Fruit fly (Drosophila melanogaster) whole organism, embryonic: ENCODE results near the gene Lrrk.

ENCODE experiments used
- Atf6 ChIP-seq: fragments of 200-800 bp; sonication (Bioruptor generic); IDR thresholded peaks from 2 replicates; pipeline ENCODE4 v1.3.6; 2022; ENCODE audit warnings: missing biosample characterization, missing genetic modification characterization
- CG10209 ChIP-seq: fragments of 200-800 bp; sonication (Bioruptor generic); optimal IDR thresholded peaks from 3 replicates; lab custom pipeline; 2017; ENCODE audit warnings: missing biosample characterization, mild to moderate bottlenecking, missing genetic modification characterization, missing genetic modification reagents
- CG12769 ChIP-seq: fragments of 200-800 bp; sonication (Bioruptor generic); optimal IDR thresholded peaks from 2 replicates; lab custom pipeline; 2019; ENCODE audit warnings: missing biosample characterization, mild to moderate bottlenecking, missing genetic modification characterization, moderate library complexity
- CG13424 ChIP-seq: fragments of 200-800 bp; sonication (Bioruptor generic); optimal IDR thresholded peaks from 2 replicates; lab custom pipeline; 2019; ENCODE audit warnings: missing biosample characterization, mild to moderate bottlenecking, missing genetic modification characterization, moderate library complexity
- CG13894 ChIP-seq: fragments of 200-800 bp; sonication (Bioruptor generic); optimal IDR thresholded peaks from 3 replicates; lab custom pipeline; 2018; ENCODE audit warnings: missing biosample characterization, mild to moderate bottlenecking, missing genetic modification characterization, moderate library complexity
- CG1602 ChIP-seq: fragments of 200-800 bp; sonication (Bioruptor generic); optimal IDR thresholded peaks from 3 replicates; lab custom pipeline; 2016; ENCODE audit warnings: missing biosample characterization, missing genetic modification characterization
- CG16863 ChIP-seq: fragments of 200-800 bp; sonication (Bioruptor generic); optimal IDR thresholded peaks from 3 replicates; lab custom pipeline; 2016; ENCODE audit warnings: missing biosample characterization, missing genetic modification characterization
- CG2202 ChIP-seq: fragments of 200-800 bp; sonication (Bioruptor generic); optimal IDR thresholded peaks from 2 replicates; lab custom pipeline; 2018; ENCODE audit warnings: missing biosample characterization, mild to moderate bottlenecking, missing genetic modification characterization
- CG4424 ChIP-seq: fragments of 200-800 bp; sonication (Bioruptor generic); optimal IDR thresholded peaks from 3 replicates; lab custom pipeline; 2016; ENCODE audit warnings: missing biosample characterization, missing genetic modification characterization
- CG6175 ChIP-seq: fragments of 200-800 bp; sonication (Bioruptor generic); IDR thresholded peaks from 3 replicates; pipeline ENCODE4 v1.3.6; 2022; ENCODE audit warnings: missing biosample characterization, missing genetic modification characterization
- CG7372 ChIP-seq: fragments of 200-800 bp; sonication (Bioruptor generic); IDR thresholded peaks from 2 replicates; pipeline ENCODE4 v1.3.6; 2022; ENCODE audit warnings: missing biosample characterization, missing genetic modification characterization
- CG8290 ChIP-seq, 3 experiments: fragments of 200-800 bp; sonication (Bioruptor generic); optimal IDR thresholded peaks; 2 replicates each; lab custom pipeline; 2016 to 2019; ENCODE audit warnings: missing biosample characterization in 3 of 3, missing genetic modification characterization in 3 of 3, mild to moderate bottlenecking in 2 of 3, moderate library complexity in 1 of 3
- CG9817 ChIP-seq: fragments of 200-800 bp; sonication (Bioruptor generic); optimal IDR thresholded peaks from 2 replicates; lab custom pipeline; 2018; ENCODE audit warnings: missing biosample characterization, mild to moderate bottlenecking, missing genetic modification characterization, moderate library complexity
- CkIIα-i1 ChIP-seq: fragments of 200-800 bp; sonication (Bioruptor generic); IDR thresholded peaks from 2 replicates; pipeline ENCODE4 v1.3.6; 2022; ENCODE audit warnings: missing biosample characterization, missing genetic modification characterization
- D19A ChIP-seq: fragments of 200-800 bp; optimal IDR thresholded peaks from 3 replicates; lab custom pipeline; 2019; ENCODE audit warnings: missing biosample characterization, mild to moderate bottlenecking, missing genetic modification characterization, moderate library complexity
- Deaf1 ChIP-seq: fragments of 200-800 bp; optimal IDR thresholded peaks from 3 replicates; lab custom pipeline; 2019; ENCODE audit warnings: missing biosample characterization, mild to moderate bottlenecking, missing genetic modification characterization, moderate library complexity
- Dip2 ChIP-seq: fragments of 200-800 bp; sonication (Bioruptor generic); IDR thresholded peaks from 2 replicates; pipeline ENCODE4 v1.3.6; 2022; ENCODE audit warnings: missing biosample characterization, missing genetic modification characterization
- H15 ChIP-seq: fragments of 200-800 bp; sonication (Bioruptor generic); IDR thresholded peaks from 3 replicates; pipeline ENCODE4 v1.3.6; 2022; ENCODE audit warnings: missing biosample characterization, missing genetic modification characterization
- HLH3B ChIP-seq: fragments of 200-800 bp; sonication (Bioruptor generic); IDR thresholded peaks from 2 replicates; pipeline ENCODE4 v1.3.6; 2022; ENCODE audit warnings: missing biosample characterization, missing genetic modification characterization
- Hr39 ChIP-seq: fragments of >200 bp; optimal IDR thresholded peaks from 2 replicates; lab custom pipeline; 2017
- MBD-R2 ChIP-seq: fragments of 200-800 bp; sonication (Bioruptor generic); IDR thresholded peaks from 2 replicates; pipeline ENCODE4 v1.3.6; 2022; ENCODE audit warnings: missing biosample characterization, missing genetic modification characterization
- Med ChIP-seq: fragments of 200-800 bp; sonication (Bioruptor generic); peaks from one replicate; lab custom pipeline; 2016; ENCODE audit warnings: missing biosample characterization, missing genetic modification characterization, mild to moderate bottlenecking, inconsistent platforms, moderate library complexity
- Rfx ChIP-seq: fragments of 200-800 bp; sonication (Bioruptor generic); IDR thresholded peaks from 2 replicates; pipeline ENCODE4 v1.3.6; 2022; ENCODE audit warnings: missing biosample characterization, missing genetic modification characterization
- bigmax ChIP-seq: fragments of 200-800 bp; sonication (Bioruptor generic); optimal IDR thresholded peaks from 2 replicates; lab custom pipeline; 2018; ENCODE audit warnings: missing biosample characterization, mild to moderate bottlenecking, missing genetic modification characterization
- cg ChIP-seq: fragments of 200-800 bp; sonication (Bioruptor generic); optimal IDR thresholded peaks from 3 replicates; lab custom pipeline; 2019; ENCODE audit warnings: missing biosample characterization, mild to moderate bottlenecking, missing genetic modification characterization, moderate library complexity
- chinmo ChIP-seq: fragments of 200-800 bp; sonication (Bioruptor generic); IDR thresholded peaks from 4 replicates; pipeline ENCODE4 v1.3.6; 2022; ENCODE audit warnings: missing biosample characterization, missing genetic modification characterization; ENCODE audit not compliant: partially characterized antibody
- crol ChIP-seq: fragments of 200-800 bp; sonication (Bioruptor generic); IDR thresholded peaks from 2 replicates; pipeline ENCODE4 v1.3.6; 2022; ENCODE audit warnings: missing biosample characterization, missing genetic modification characterization
- dm ChIP-seq: fragments of 200-800 bp; sonication (Bioruptor generic); optimal IDR thresholded peaks from 3 replicates; lab custom pipeline; 2016; ENCODE audit warnings: missing biosample characterization, missing genetic modification characterization
- esg ChIP-seq: fragments of 200-800 bp; sonication (Bioruptor generic); conservative IDR thresholded peaks from 2 replicates; pipeline ENCODE4 v1.3.6; 2022; ENCODE audit warnings: missing biosample characterization, missing genetic modification characterization
- exex ChIP-seq: fragments of 200-800 bp; sonication (Bioruptor generic); optimal IDR thresholded peaks from 4 replicates; lab custom pipeline; 2018; ENCODE audit warnings: missing biosample characterization, mild to moderate bottlenecking, missing genetic modification characterization, moderate library complexity
- fd96Cb ChIP-seq: fragments of 200-800 bp; sonication (Bioruptor generic); optimal IDR thresholded peaks from 2 replicates; lab custom pipeline; 2018; ENCODE audit warnings: missing biosample characterization, mild to moderate bottlenecking, missing genetic modification characterization, moderate library complexity
- fru ChIP-seq: fragments of >200 bp; optimal IDR thresholded peaks from 2 replicates; lab custom pipeline; 2017
- fu2 ChIP-seq: fragments of 200-800 bp; sonication (Bioruptor generic); optimal IDR thresholded peaks from 2 replicates; lab custom pipeline; 2016; ENCODE audit warnings: missing biosample characterization, missing genetic modification characterization
- gcm ChIP-seq: fragments of 200-800 bp; sonication (Bioruptor generic); optimal IDR thresholded peaks from 2 replicates; lab custom pipeline; 2019; ENCODE audit warnings: missing biosample characterization, mild to moderate bottlenecking, missing genetic modification characterization, moderate library complexity
- grau ChIP-seq: fragments of 200-800 bp; optimal IDR thresholded peaks from 3 replicates; lab custom pipeline; 2019; ENCODE audit warnings: missing biosample characterization, mild to moderate bottlenecking, missing genetic modification characterization, moderate library complexity
- gsb ChIP-seq: fragments of 200-800 bp; sonication (Bioruptor generic); IDR thresholded peaks from 2 replicates; pipeline ENCODE4 v1.3.6; 2022; ENCODE audit warnings: missing biosample characterization, missing genetic modification characterization
- hb ChIP-seq: fragments of 200-800 bp; sonication (Bioruptor generic); IDR thresholded peaks from 3 replicates; pipeline ENCODE4 v1.3.6; 2022; ENCODE audit warnings: missing biosample characterization, missing genetic modification characterization; ENCODE audit not compliant: partially characterized antibody
- kni ChIP-seq: fragments of 200-800 bp; sonication (Bioruptor generic); optimal IDR thresholded peaks from 3 replicates; lab custom pipeline; 2017; ENCODE audit warnings: mild to moderate bottlenecking, missing biosample characterization, missing genetic modification reagents, missing genetic modification characterization
- lov ChIP-seq, 2 experiments: fragments of 200-800 bp in 1 of 2; fragments of >200 bp in 1 of 2; sonication (Bioruptor generic) in 1 of 2; IDR thresholded peaks in 1 of 2; optimal IDR thresholded peaks in 1 of 2; 2 replicates in 1 of 2; 3 replicates in 1 of 2; pipeline versions ENCODE4 v1.3.6 to Lab custom; 2017 to 2022; ENCODE audit warnings: missing biosample characterization in 1 of 2, missing genetic modification characterization in 1 of 2
- nom ChIP-seq: fragments of 200-800 bp; sonication (Bioruptor generic); optimal IDR thresholded peaks from 2 replicates; lab custom pipeline; 2017; ENCODE audit warnings: missing biosample characterization, missing genetic modification characterization, mild to moderate bottlenecking, moderate library complexity, missing genetic modification reagents
- pros ChIP-seq: fragments of 200-800 bp; sonication (Bioruptor generic); optimal IDR thresholded peaks from 3 replicates; lab custom pipeline; 2019; ENCODE audit warnings: missing biosample characterization, mild to moderate bottlenecking, missing genetic modification characterization, moderate library complexity
- run ChIP-seq: fragments of 200-800 bp; sonication (Bioruptor generic); optimal IDR thresholded peaks from 3 replicates; lab custom pipeline; 2018; ENCODE audit warnings: missing biosample characterization, mild to moderate bottlenecking, missing genetic modification characterization
- sob ChIP-seq: fragments of 200-800 bp; sonication (Bioruptor generic); IDR thresholded peaks from 2 replicates; pipeline ENCODE4 v1.3.6; 2022; ENCODE audit warnings: missing biosample characterization, missing genetic modification characterization
- sr ChIP-seq: fragments of 200-800 bp; sonication (Bioruptor generic); IDR thresholded peaks from 3 replicates; pipeline ENCODE4 v1.3.6; 2022; ENCODE audit warnings: missing biosample characterization, missing genetic modification characterization
- tll ChIP-seq, 2 experiments: fragments of 200-800 bp in 1 of 2; fragments of >200 bp in 1 of 2; sonication (Bioruptor generic) in 1 of 2; optimal IDR thresholded peaks; 2 replicates each; lab custom pipeline; 2017 to 2019; ENCODE audit warnings: missing biosample characterization in 2 of 2, missing genetic modification characterization in 2 of 2, mild to moderate bottlenecking in 1 of 2, moderate library complexity in 1 of 2
- unc-4 ChIP-seq: fragments of 200-800 bp; sonication (Bioruptor generic); IDR thresholded peaks from 2 replicates; pipeline ENCODE4 v1.3.6; 2022; ENCODE audit warnings: missing biosample characterization, missing genetic modification characterization; ENCODE audit not compliant: partially characterized antibody
- vfl ChIP-seq: fragments of 200-800 bp; sonication (Bioruptor generic); optimal IDR thresholded peaks from 2 replicates; lab custom pipeline; 2016; ENCODE audit warnings: missing biosample characterization, missing genetic modification characterization
- wek ChIP-seq: fragments of 200-800 bp; sonication (Bioruptor generic); optimal IDR thresholded peaks from 3 replicates; lab custom pipeline; 2018; ENCODE audit warnings: missing biosample characterization, mild to moderate bottlenecking, missing genetic modification characterization, moderate library complexity
- zen2 ChIP-seq: fragments of 200-800 bp; sonication (Bioruptor generic); IDR thresholded peaks from 3 replicates; pipeline ENCODE4 v1.3.6; 2022; ENCODE audit warnings: missing biosample characterization, missing genetic modification characterization; ENCODE audit not compliant: partially characterized antibody
- zfh2 ChIP-seq: fragments of 200-800 bp; sonication (Bioruptor generic); optimal IDR thresholded peaks from 2 replicates; lab custom pipeline; 2016; ENCODE audit warnings: missing biosample characterization, missing genetic modification characterization

Lrrk gene

dm6 chr3R:20604078-20604477 lies 31.2 kb upstream of the Lrrk start (continued):
- no peak for TF ChIP-seq MBD-R2 (GFP tag; lab: Robert Waterston, UW)
- no peak for TF ChIP-seq fu2 (GFP tag; lab: Kevin White, UChicago)
- TF ChIP-seq dm (GFP tag; lab: Kevin White, UChicago) = no peak
- TF ChIP-seq chinmo = 0 out of 4 replicates have a peak, but pooled peaks have one; percentile 56
- no peak for TF ChIP-seq CG8290 (GFP tag; optimal IDR thresholded peaks at IDR 0.05; lab: Kevin White, UChicago)
- peak in 1 of 2 experiments; percentile 46 for TF ChIP-seq CG8290 (tag; optimal IDR thresholded peaks at IDR 0.05; lab: Kevin White, UChicago)
- TF ChIP-seq sr = peak; percentile 98
- TF ChIP-seq D19A = no peak
- TF ChIP-seq run = no peak
- TF ChIP-seq Rfx (GFP tag; lab: Robert Waterston, UW) = peak; percentile 35; the same call in 1 of the 2 replicates
- TF ChIP-seq wek = no peak
- TF ChIP-seq CG6175 (GFP tag; lab: Robert Waterston, UW) = peak; percentile 91
- no peak for TF ChIP-seq tll (GFP tag; optimal IDR thresholded peaks at IDR 0.05; lab: Kevin White, UChicago)
- TF ChIP-seq Atf6 (GFP tag; lab: Robert Waterston, UW) = no peak
- peak; percentile 79 for TF ChIP-seq gcm (GFP tag; lab: Kevin White, UChicago)
- 0 out of 2 replicates have a peak, but pooled peaks have one; percentile 15 for TF ChIP-seq gsb (GFP tag; lab: Robert Waterston, UW)
- TF ChIP-seq lov (optimal IDR thresholded peaks at IDR 0.05; lab: Kevin White, UChicago) = no peak
- TF ChIP-seq lov (GFP tag; IDR thresholded peaks at IDR 0.05; lab: Robert Waterston, UW) = 0 out of 3 replicates have a peak, but pooled peaks have one; percentile 32
- no peak for TF ChIP-seq unc-4
- TF ChIP-seq pros (GFP tag; lab: Kevin White, UChicago) = no peak
- no peak for TF ChIP-seq zfh2 (GFP tag; lab: Kevin White, UChicago)
- TF ChIP-seq hb (GFP tag; lab: Robert Waterston, UW) = no peak
- TF ChIP-seq CG9817 (tag; lab: Kevin White, UChicago) = no peak
- no peak for TF ChIP-seq CG16863 (GFP tag; lab: Kevin White, UChicago)
- TF ChIP-seq CG13424 = no peak
- TF ChIP-seq Deaf1 (tag; lab: Kevin White, UChicago) = peak; percentile 96
- peak; percentile 47 for TF ChIP-seq nom (GFP tag; lab: Kevin White, UChicago)
- TF ChIP-seq sob (GFP tag; lab: Robert Waterston, UW) = no peak
- no peak for TF ChIP-seq vfl (GFP tag; lab: Kevin White, UChicago)
- peak; percentile 31 for TF ChIP-seq CG13894 (tag; lab: Kevin White, UChicago)
- TF ChIP-seq HLH3B = peak; percentile 7; the same call in 1 of the 2 replicates
- TF ChIP-seq H15 (GFP tag; lab: Robert Waterston, UW) = no peak
- TF ChIP-seq CkIIα-i1 (GFP tag; lab: Robert Waterston, UW) = no peak
- peak; percentile 89 for TF ChIP-seq CG12769 (tag; lab: Kevin White, UChicago)
- no peak for TF ChIP-seq bigmax
- TF ChIP-seq esg (GFP tag; lab: Robert Waterston, UW) = no peak
- no peak for TF ChIP-seq CG1602 (GFP tag; lab: Kevin White, UChicago)
- no peak for TF ChIP-seq CG7372
- TF ChIP-seq CG10209 = no peak

DNA sequence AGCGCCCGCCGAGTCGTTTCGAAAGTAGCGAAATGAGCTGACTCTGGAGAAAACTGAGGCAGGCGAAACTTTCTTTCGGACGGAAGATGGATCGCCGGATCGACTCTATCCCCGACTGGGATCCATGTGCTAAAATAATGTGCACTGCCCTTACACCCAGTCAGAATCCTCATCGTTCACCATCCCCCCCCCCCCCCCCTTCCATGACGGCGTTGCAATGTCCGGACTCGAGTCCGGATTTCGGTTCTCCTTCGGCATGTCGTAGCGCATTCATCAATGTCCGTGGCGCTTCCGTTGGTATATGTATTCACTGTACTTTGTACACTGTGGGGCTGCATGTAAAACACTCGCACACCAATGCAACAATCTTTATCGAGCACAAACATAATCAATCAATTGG lies 30.2 kb upstream of the Lrrk start:
- TF ChIP-seq crol (GFP tag; lab: Robert Waterston, UW) (peak; percentile 35; the same call in 1 of the 2 replicates), chinmo (0 out of 4 replicates have a peak, but pooled peaks have one; percentile 24), CG2202 (tag; lab: Kevin White, UChicago) (no peak), kni (GFP tag; lab: Kevin White, UChicago) (no peak), grau (tag; lab: Kevin White, UChicago) (peak; percentile 38), Med (peak; percentile 9), zen2 (GFP tag; lab: Robert Waterston, UW) (no peak), CG4424 (GFP tag; lab: Kevin White, UChicago) (no peak), Hr39 (lab: Kevin White, UChicago) (peak; percentile 45), cg (GFP tag; lab: Kevin White, UChicago) (peak; percentile 20), fd96Cb (tag; lab: Kevin White, UChicago) (no peak), Deaf1 (tag; lab: Kevin White, UChicago) (no peak), Dip2 (GFP tag; lab: Robert Waterston, UW) (no peak), fru (lab: Kevin White, UChicago) (no peak), exex (no peak)
